Fruit fly (Drosophila melanogaster): Measurements from ENCODE around the gene CG15554.

CG15554 gene

DNA sequence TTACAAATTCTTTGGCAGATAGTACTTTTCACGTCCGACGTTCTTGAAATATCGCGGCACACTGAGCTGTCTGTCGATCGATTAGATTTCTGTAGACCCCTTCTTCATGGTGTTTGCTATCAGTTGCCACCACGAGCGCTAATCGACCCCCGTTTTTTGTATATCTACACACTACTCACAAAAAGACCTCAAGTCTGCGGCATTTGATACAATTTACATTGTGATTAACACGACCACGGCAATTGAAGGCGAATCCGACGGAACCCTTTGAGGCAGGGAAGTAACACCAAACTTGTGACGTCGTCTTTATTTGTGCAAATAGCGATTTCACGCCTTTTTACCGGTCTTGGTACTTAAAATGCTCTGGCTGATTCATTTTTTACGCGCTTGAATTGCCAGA lies 16.8 kb upstream of the CG15554 start, which contains the start of gene Mayo (continued):
- TF ChIP-seq cg (GFP tag; optimal IDR thresholded peaks at IDR 0.05) (no peak), CG1024 (GFP tag; IDR thresholded peaks at IDR 0.05) (no peak), run (tag; optimal IDR thresholded peaks at IDR 0.05) (no peak), Elba2 (GFP tag; optimal IDR thresholded peaks at IDR 0.05) (no peak), Lim3 (GFP tag; IDR thresholded peaks at IDR 0.05) (no peak), ERR (GFP tag; optimal IDR thresholded peaks at IDR 0.05) (no peak), sr (GFP tag; IDR thresholded peaks at IDR 0.05) (no peak), CG9215 (GFP tag; IDR thresholded peaks at IDR 0.05) (no peak), CG10543 (GFP tag; optimal IDR thresholded peaks at IDR 0.05) (peak; percentile 33), CG12299 (tag; optimal IDR thresholded peaks at IDR 0.05) (no peak), CG2199 (GFP tag; IDR thresholded peaks at IDR 0.05) (no peak), Spps (tag; optimal IDR thresholded peaks at IDR 0.05) (no peak), usp (GFP tag; optimal IDR thresholded peaks at IDR 0.05) (no peak), ranshi (GFP tag; IDR thresholded peaks at IDR 0.05) (no peak), Fer1 (GFP tag; optimal IDR thresholded peaks at IDR 0.05) (no peak), lab (GFP tag; optimal IDR thresholded peaks at IDR 0.05) (peak; percentile 37)

dm6 chr3R:31119854-31120423 lies 6.0 kb upstream of the CG15554 start:
- TF ChIP-seq slbo (GFP tag; IDR thresholded peaks at IDR 0.05) (no peak), CG11247 (GFP tag; IDR thresholded peaks at IDR 0.05) (no peak), Med (GFP tag) (no peak), Trl (optimal IDR thresholded peaks at IDR 0.05) (peak; percentile 12 to 49), Trl (GFP tag; optimal IDR thresholded peaks at IDR 0.05) (no peak), yki (optimal IDR thresholded peaks at IDR 0.05) (no peak), stc (GFP tag; IDR thresholded peaks at IDR 0.05) (no peak), tll (GFP tag; optimal IDR thresholded peaks at IDR 0.05) (no peak), CG7271 (tag; optimal IDR thresholded peaks at IDR 0.05) (no peak), CG3838 (GFP tag; optimal IDR thresholded peaks at IDR 0.05) (no peak), CG11093 (GFP tag; IDR thresholded peaks at IDR 0.05) (no peak), chinmo (GFP tag; IDR thresholded peaks at IDR 0.05; ENCODE audit: partially characterized antibody) (0 out of 4 replicates have a peak, but pooled peaks have one; percentile 25), Hr51 (GFP tag; optimal IDR thresholded peaks at IDR 0.05) (no peak), CG4282 (GFP tag; optimal IDR thresholded peaks at IDR 0.05) (no peak), CG8765 (GFP tag; IDR thresholded peaks at IDR 0.05) (no peak), ind (GFP tag; optimal IDR thresholded peaks at IDR 0.05) (no peak), Hr78 (GFP tag; optimal IDR thresholded peaks at IDR 0.05) (no peak), dan (GFP tag; IDR thresholded peaks at IDR 0.05) (no peak), zen2 (GFP tag; IDR thresholded peaks at IDR 0.05; ENCODE audit: partially characterized antibody) (no peak), Dfd (GFP tag; optimal IDR thresholded peaks at IDR 0.05) (no peak), zf30C (GFP tag; optimal IDR thresholded peaks at IDR 0.05) (no peak), CG15601 (tag; optimal IDR thresholded peaks at IDR 0.05) (no peak), E2f2 (GFP tag; IDR thresholded peaks at IDR 0.05) (no peak), Ets97D (GFP tag; optimal IDR thresholded peaks at IDR 0.05) (no peak), CG4707 (GFP tag; optimal IDR thresholded peaks at IDR 0.05) (no peak), emc (GFP tag; optimal IDR thresholded peaks at IDR 0.05) (no peak), disco-r (GFP tag; optimal IDR thresholded peaks at IDR 0.05) (no peak), scrt (GFP tag; optimal IDR thresholded peaks at IDR 0.05) (peak; percentile 39), CG1233 (GFP tag; optimal IDR thresholded peaks at IDR 0.05) (no peak), sisA (GFP tag; IDR thresholded peaks at IDR 0.05) (no peak), kah (GFP tag; optimal IDR thresholded peaks at IDR 0.05) (no peak), CG32767 (GFP tag; IDR thresholded peaks at IDR 0.05) (no peak), pan (optimal IDR thresholded peaks at IDR 0.05) (no peak), pan (GFP tag; optimal IDR thresholded peaks at IDR 0.05 in 1 of 2, IDR thresholded peaks at IDR 0.05 in 1 of 2) (no peak), CG6765 (GFP tag; optimal IDR thresholded peaks at IDR 0.05) (no peak), CG3163 (GFP tag; optimal IDR thresholded peaks at IDR 0.05) (peak; percentile 65)
